Worm (Caenorhabditis elegans): ENCODE measurements around the gene hgrs-1.

Gene hgrs-1

DNA sequence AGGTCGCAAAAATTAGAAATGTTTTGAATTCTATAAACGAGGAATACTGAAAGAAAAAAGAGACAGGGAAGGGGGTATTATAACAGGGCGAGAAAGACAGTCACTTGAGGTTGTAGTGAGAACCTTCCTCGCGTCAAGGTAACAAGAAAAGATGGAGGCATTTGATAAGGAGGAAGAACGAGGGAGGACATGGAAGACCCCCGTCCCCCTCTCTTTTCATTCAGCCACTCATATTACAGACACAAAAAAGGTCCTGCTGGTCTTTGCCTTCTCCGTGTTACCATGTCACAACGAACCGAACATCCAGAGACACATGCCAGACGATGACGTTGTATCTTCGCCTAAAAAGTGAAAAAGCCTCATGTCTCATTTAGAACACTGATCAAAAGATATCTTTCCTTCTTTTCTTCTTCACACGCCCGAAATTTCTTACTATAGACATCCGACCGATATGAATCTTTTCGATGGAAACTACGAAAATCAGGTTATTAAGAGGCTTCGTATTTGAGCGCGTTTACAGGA lies 35.5 kb upstream of the hgrs-1 start:
- no peak for TF ChIP-seq ztf-23 (GFP tag; IDR thresholded peaks at IDR 0.05)
- no peak for TF ChIP-seq T22C8.4 (GFP tag; IDR thresholded peaks at IDR 0.05)
- TF ChIP-seq klf-2 (GFP tag; conservative IDR thresholded peaks at IDR 0.05): no peak
- no peak for TF ChIP-seq tab-1 (GFP tag; IDR thresholded peaks at IDR 0.05)
- no peak for TF ChIP-seq cog-1 (tag; optimal IDR thresholded peaks at IDR 0.05)
- TF ChIP-seq ztf-29 (GFP tag; IDR thresholded peaks at IDR 0.05): no peak
- TF ChIP-seq med-1 (GFP tag; optimal IDR thresholded peaks at IDR 0.05; ENCODE audit: insufficient read depth): no peak
- no peak for TF ChIP-seq ref-1 (GFP tag; conservative IDR thresholded peaks at IDR 0.05)
- TF ChIP-seq flt-1 (GFP tag; IDR thresholded peaks at IDR 0.05): no peak

DNA sequence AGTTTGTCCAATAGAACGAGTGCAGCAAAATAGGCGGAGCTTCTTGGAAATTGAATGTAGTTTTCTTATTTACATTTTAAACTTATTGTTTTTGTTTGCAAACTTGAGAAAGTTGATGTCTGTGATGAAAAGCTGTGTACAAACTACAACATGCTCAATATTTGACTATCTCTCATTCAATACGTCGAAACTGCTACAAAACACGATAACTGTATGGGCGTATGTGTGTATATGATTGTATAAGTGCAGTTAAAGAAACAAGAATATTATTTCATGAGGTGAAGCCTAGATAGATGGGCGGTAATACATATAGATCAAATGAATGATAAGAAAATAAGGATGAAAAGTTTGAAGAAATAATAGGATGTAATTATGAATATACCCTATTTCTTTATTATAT lies 33.7 kb upstream of the hgrs-1 start:
- TF ChIP-seq T22C8.4 (GFP tag; IDR thresholded peaks at IDR 0.05) (no peak), med-1 (GFP tag; optimal IDR thresholded peaks at IDR 0.05; ENCODE audit: insufficient read depth) (no peak), ztf-29 (GFP tag; IDR thresholded peaks at IDR 0.05) (no peak)

DNA sequence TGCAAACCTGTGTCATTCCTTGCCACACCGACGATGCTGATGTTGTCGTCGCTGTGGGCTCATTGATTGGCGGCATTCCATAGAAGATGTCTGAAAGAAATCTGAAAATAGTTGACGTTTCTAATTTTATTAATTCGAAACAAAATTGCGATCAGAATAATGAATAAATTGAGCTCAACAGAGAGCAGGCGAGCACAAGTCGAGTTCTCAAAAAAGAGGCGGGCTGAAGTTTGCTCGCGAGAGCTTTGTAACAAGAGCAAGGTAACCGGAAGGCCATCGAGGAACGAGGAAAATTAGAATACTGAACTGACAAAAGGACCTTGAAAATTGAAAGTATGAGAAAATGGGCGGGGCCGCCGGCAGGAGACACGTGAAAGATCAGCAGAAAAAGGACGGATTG lies 30.7 kb upstream of the hgrs-1 start, which contains the start of gene nhr-66:
TSS of gene nhr-66 (minus strand) at position 101 of the 400 bp plus-strand sequence.
- TF ChIP-seq ztf-29 (GFP tag; IDR thresholded peaks at IDR 0.05) (no peak), ztf-23 (GFP tag; IDR thresholded peaks at IDR 0.05) (no peak), klf-2 (GFP tag; conservative IDR thresholded peaks at IDR 0.05) (no peak), ref-1 (GFP tag; conservative IDR thresholded peaks at IDR 0.05) (no peak), tab-1 (GFP tag; IDR thresholded peaks at IDR 0.05) (no peak), cog-1 (tag; optimal IDR thresholded peaks at IDR 0.05) (no peak)

DNA sequence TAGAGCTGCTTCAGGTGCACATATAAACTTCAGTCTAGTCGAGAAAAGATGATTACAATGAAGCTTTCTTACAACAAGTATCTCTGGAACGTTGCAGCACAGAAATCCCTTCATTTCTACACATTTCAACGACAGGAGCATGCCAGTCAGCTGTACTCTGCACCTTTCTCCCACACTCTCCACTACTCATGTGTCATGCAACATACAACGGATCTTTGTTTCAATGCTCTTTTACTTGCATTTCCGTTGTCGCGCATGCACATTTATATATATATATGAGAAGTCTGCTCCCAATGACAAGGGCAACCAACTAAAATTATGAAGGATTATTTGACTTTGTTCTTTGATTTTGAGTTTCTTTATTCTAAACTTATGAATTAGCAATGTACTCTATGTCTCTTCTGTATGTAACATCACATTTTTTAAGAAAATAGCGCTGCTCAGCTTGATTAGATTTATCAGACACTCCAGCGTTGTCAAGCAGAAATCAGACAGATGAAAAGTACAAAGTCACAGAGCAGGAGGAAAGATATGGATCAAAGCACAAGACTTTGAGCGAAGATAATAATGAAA lies 29.4 kb upstream of the hgrs-1 start:
- no peak for TF ChIP-seq T22C8.4 (GFP tag; IDR thresholded peaks at IDR 0.05)
- TF ChIP-seq ztf-23 (GFP tag; IDR thresholded peaks at IDR 0.05): no peak
- no peak for TF ChIP-seq flt-1 (GFP tag; IDR thresholded peaks at IDR 0.05)
- no peak for TF ChIP-seq klf-2 (GFP tag; conservative IDR thresholded peaks at IDR 0.05)
- no peak for TF ChIP-seq ztf-29 (GFP tag; IDR thresholded peaks at IDR 0.05)
- no peak for TF ChIP-seq tab-1 (GFP tag; IDR thresholded peaks at IDR 0.05)
- no peak for TF ChIP-seq med-1 (GFP tag; optimal IDR thresholded peaks at IDR 0.05; ENCODE audit: insufficient read depth)
- TF ChIP-seq cog-1 (tag; optimal IDR thresholded peaks at IDR 0.05): no peak
- no peak for TF ChIP-seq ref-1 (GFP tag; conservative IDR thresholded peaks at IDR 0.05)

DNA sequence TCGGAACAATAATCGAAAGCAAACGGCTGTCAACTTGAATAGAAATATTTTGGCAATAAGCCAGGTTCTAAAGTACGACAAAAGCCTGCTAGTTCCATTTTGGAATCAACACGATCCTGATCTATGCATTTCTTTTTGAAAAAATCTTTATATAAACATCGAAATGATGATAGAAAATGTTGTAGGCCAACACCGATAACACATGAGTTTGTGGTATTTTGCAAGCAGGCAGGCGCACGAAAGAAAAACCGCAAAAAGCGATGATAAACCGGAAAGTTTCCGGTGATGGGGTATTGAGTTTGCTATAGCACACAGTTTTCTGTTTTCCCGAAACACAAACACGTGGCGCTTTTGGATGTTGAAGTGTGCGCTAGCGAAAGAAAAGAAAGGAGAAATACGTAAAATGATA lies 28.2 kb upstream of the hgrs-1 start:
- TF ChIP-seq T22C8.4 (GFP tag; IDR thresholded peaks at IDR 0.05) (no peak), cog-1 (tag; optimal IDR thresholded peaks at IDR 0.05) (no peak), ref-1 (GFP tag; conservative IDR thresholded peaks at IDR 0.05) (no peak), ztf-29 (GFP tag; IDR thresholded peaks at IDR 0.05) (no peak)

DNA sequence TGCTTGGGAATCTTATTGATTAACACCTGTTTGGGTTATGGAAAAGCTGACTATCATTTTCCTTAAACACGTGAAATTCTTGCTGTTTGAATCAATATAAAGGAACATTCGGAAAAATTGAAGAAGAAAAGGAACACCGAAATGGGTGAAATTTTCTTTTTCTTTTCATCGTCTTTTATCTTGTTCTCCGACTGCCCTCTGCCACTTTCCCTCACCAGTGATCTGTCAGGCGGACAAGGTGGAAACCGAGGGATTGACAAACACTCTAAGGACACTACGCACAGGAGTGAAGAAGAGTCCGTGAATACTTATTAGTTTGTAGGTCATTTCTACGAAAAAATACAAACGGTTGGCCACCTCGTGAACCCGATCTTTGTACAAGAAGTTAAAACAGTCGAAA lies 27.4 kb upstream of the hgrs-1 start:
- TF ChIP-seq ref-1 (GFP tag; conservative IDR thresholded peaks at IDR 0.05) (no peak), tab-1 (GFP tag; IDR thresholded peaks at IDR 0.05) (no peak), cog-1 (tag; optimal IDR thresholded peaks at IDR 0.05) (no peak), ztf-23 (GFP tag; IDR thresholded peaks at IDR 0.05) (no peak), ztf-29 (GFP tag; IDR thresholded peaks at IDR 0.05) (no peak), T22C8.4 (GFP tag; IDR thresholded peaks at IDR 0.05) (no peak), med-1 (GFP tag; optimal IDR thresholded peaks at IDR 0.05; ENCODE audit: insufficient read depth) (no peak), klf-2 (GFP tag; conservative IDR thresholded peaks at IDR 0.05) (no peak), flt-1 (GFP tag; IDR thresholded peaks at IDR 0.05) (no peak)

DNA sequence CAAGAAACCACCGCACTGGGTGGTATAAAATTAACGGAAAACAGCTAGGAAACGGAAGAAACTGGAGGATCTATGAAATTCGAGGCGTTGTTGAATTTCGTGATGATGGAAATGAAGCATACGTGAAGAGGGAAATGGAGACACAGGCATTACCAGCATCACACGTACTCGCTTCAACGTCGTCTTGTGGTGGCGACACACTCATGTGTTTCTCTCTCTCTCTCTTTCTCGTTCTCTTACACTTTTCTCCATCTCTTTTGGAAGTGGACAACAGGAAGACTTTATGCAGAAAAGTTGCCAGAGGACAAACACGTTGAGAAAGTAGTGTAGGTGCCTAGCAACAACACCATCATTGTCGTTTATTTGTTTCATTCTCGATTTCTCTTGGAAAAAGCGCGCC lies 26.6 kb upstream of the hgrs-1 start:
- no peak for TF ChIP-seq ztf-29 (GFP tag; IDR thresholded peaks at IDR 0.05)
- no peak for TF ChIP-seq cog-1 (tag; optimal IDR thresholded peaks at IDR 0.05)
- no peak for TF ChIP-seq ztf-23 (GFP tag; IDR thresholded peaks at IDR 0.05)
- TF ChIP-seq T22C8.4 (GFP tag; IDR thresholded peaks at IDR 0.05): no peak
- no peak for TF ChIP-seq ref-1 (GFP tag; conservative IDR thresholded peaks at IDR 0.05)
- TF ChIP-seq tab-1 (GFP tag; IDR thresholded peaks at IDR 0.05): no peak
- TF ChIP-seq flt-1 (GFP tag; IDR thresholded peaks at IDR 0.05): no peak
- no peak for TF ChIP-seq klf-2 (GFP tag; conservative IDR thresholded peaks at IDR 0.05)

DNA sequence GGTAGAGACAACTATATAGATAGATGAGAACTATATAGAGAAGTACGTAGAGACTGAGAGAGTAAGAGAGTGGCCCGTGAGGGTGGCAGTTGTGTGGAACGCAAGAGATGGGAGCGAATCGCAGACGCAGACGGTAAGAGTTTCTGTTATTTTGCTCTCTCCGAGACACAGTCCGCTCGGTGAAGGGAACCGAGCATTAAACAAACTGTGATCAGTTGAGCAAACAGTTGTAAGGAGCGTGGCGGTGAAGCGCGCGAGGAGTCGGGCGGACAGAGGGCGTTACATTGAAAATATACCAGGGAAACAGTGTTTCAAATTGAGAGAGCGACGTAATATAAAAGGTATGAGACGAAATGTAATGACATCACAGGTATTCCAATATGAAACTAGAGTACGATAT lies 23.7 kb upstream of the hgrs-1 start:
- TF ChIP-seq flt-1 (GFP tag; IDR thresholded peaks at IDR 0.05): 0 out of 2 replicates have a peak, but pooled peaks have one; percentile 28
- 0 out of 2 replicates have a peak, but pooled peaks have one; percentile 54 for TF ChIP-seq ztf-23 (GFP tag; IDR thresholded peaks at IDR 0.05)
- TF ChIP-seq cog-1 (tag; optimal IDR thresholded peaks at IDR 0.05): peak; percentile 66
- TF ChIP-seq ztf-29 (GFP tag; IDR thresholded peaks at IDR 0.05): no peak

DNA sequence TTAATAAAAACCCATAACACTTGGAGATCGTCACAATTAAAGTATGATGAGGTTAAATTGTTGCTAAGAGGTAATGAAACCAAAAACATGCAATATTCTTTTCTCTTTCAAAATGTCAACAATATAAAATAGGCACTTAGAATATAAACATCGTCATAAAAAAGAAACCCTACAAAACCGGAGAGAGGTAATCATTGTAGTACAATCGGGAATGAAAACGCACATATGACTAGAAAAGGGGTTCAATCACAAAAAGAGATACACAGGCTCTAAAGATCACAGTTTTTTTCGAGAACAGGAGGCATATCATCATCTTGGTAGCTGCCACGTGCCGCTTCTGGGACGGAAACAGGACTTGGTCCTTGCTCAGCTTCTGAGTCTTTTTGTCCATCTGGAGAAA lies 20.6 kb upstream of the hgrs-1 start:
- no peak for TF ChIP-seq med-1 (GFP tag; optimal IDR thresholded peaks at IDR 0.05; ENCODE audit: insufficient read depth)
- TF ChIP-seq flt-1 (GFP tag; IDR thresholded peaks at IDR 0.05): no peak
- TF ChIP-seq ztf-29 (GFP tag; IDR thresholded peaks at IDR 0.05): no peak
- TF ChIP-seq cog-1 (tag; optimal IDR thresholded peaks at IDR 0.05): no peak

DNA sequence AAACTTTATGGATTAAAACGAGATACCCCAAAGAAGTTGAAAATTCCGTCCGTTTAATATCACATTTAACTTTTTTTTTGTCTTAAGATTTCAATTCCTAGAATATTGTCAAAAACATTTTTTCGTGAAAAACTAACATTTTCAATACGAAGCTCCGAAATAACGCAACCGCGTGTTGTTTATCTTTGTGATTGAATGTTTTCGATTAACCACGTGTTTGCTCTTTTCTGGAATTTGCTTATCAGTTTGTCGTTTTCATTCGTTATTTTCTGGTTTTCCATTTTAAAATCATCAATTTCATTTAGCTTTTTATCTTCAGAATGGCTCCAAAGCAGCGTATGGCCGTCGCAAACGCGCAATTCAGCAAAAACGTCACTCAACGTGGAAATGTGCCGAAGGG lies 19.5 kb upstream of the hgrs-1 start, which contains the start of gene serp-1.2:
TSS of gene serp-1.2 (plus strand) at position 318 of the 400 bp plus-strand sequence.
- no peak for TF ChIP-seq med-1 (GFP tag; optimal IDR thresholded peaks at IDR 0.05; ENCODE audit: insufficient read depth)
- no peak for TF ChIP-seq ztf-23 (GFP tag; IDR thresholded peaks at IDR 0.05)
- no peak for TF ChIP-seq flt-1 (GFP tag; IDR thresholded peaks at IDR 0.05)
- TF ChIP-seq ztf-29 (GFP tag; IDR thresholded peaks at IDR 0.05): no peak
- TF ChIP-seq klf-2 (GFP tag; conservative IDR thresholded peaks at IDR 0.05): no peak
- no peak for TF ChIP-seq T22C8.4 (GFP tag; IDR thresholded peaks at IDR 0.05)

DNA sequence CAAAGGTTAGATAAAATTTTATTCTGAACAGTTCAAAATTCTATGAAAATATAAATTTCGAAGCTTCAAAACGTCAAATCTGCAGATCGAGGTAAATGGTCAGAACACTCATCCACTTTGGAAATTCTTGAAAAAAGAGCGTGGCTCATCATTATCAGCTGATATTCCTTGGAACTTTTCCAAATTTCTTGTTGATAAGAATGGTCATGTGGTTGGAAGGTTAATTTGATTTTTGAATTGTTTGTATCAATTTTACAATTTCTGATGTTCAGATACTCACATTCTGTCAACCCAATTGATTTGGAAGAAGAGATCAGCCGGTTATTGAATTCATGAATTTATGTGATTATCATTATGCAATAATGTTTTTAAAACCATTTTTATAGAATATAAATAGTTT lies 17.2 kb upstream of the hgrs-1 start:
- TF ChIP-seq tab-1 (GFP tag; IDR thresholded peaks at IDR 0.05): no peak
